Worm (Caenorhabditis elegans) whole organism, L3 larva: ENCODE data around the gene R02F11.1.
"Not testable (repeated sequence)": the region's sequence is repeated elsewhere in the genome, so short reads cannot be mapped to it uniquely, and the experiment has no call there.

ENCODE experiments used
- R02D3.7 ChIP-seq: fragments of 150-350 bp; optimal IDR thresholded peaks from 2 replicates; lab custom pipeline; 2014; ENCODE audit warnings: missing biosample characterization, missing genetic modification characterization
- ZK546.5 ChIP-seq: sonication (generic microtip); optimal IDR thresholded peaks from 2 replicates; lab custom pipeline; 2017; ENCODE audit warnings: missing biosample characterization, missing genetic modification characterization
- aly-2 ChIP-seq: fragments of 150-350 bp; optimal IDR thresholded peaks from 2 replicates; lab custom pipeline; 2014; ENCODE audit warnings: missing biosample characterization, missing genetic modification characterization
- ceh-82 ChIP-seq: fragments of 150-350 bp; optimal IDR thresholded peaks from 2 replicates; lab custom pipeline; 2014; ENCODE audit warnings: missing biosample characterization, missing genetic modification characterization
- daf-12 ChIP-seq: fragments of 150-350 bp; optimal IDR thresholded peaks from 2 replicates; lab custom pipeline; 2014; ENCODE audit warnings: missing biosample characterization, missing genetic modification reagents, missing genetic modification characterization
- egl-27 ChIP-seq: sonication (generic microtip); optimal IDR thresholded peaks from 4 replicates; lab custom pipeline; 2017; ENCODE audit warnings: missing biosample characterization, missing genetic modification reagents, missing genetic modification characterization
- egl-5 ChIP-seq: fragments of 150-350 bp; optimal IDR thresholded peaks from 2 replicates; lab custom pipeline; 2017; ENCODE audit warnings: missing biosample characterization, missing genetic modification reagents, missing genetic modification characterization, inconsistent platforms
- elt-1 ChIP-seq: fragments of 150-350 bp; optimal IDR thresholded peaks from 2 replicates; lab custom pipeline; 2014; ENCODE audit warnings: missing biosample characterization, missing genetic modification characterization
- elt-2 ChIP-seq: sonication (generic microtip); optimal IDR thresholded peaks from 2 replicates; lab custom pipeline; 2016; ENCODE audit warnings: missing genetic modification reagents, mild to moderate bottlenecking, missing genetic modification characterization, missing compliant biosample characterization
- eor-1 ChIP-seq, 2 experiments: fragments of 150-350 bp; optimal IDR thresholded peaks; 2 replicates each; lab custom pipeline; 2014 to 2018; ENCODE audit warnings: missing biosample characterization in 2 of 2, missing genetic modification characterization in 2 of 2
- fkh-10 ChIP-seq: sonication (generic microtip); optimal IDR thresholded peaks from 2 replicates; lab custom pipeline; 2017; ENCODE audit warnings: missing biosample characterization, missing genetic modification reagents, missing genetic modification characterization
- fkh-2 ChIP-seq: fragments of 150-350 bp; optimal IDR thresholded peaks from 2 replicates; lab custom pipeline; 2014; ENCODE audit warnings: missing biosample characterization, missing genetic modification reagents, missing genetic modification characterization
- fos-1 ChIP-seq: fragments of 150-350 bp; optimal IDR thresholded peaks from 2 replicates; lab custom pipeline; 2014; ENCODE audit warnings: missing biosample characterization, missing genetic modification characterization
- jun-1 ChIP-seq: fragments of 150-350 bp; optimal IDR thresholded peaks from 2 replicates; lab custom pipeline; 2014; ENCODE audit warnings: missing biosample characterization, missing genetic modification reagents, missing genetic modification characterization
- lin-15B ChIP-seq: fragments of 150-350 bp; optimal IDR thresholded peaks from 2 replicates; lab custom pipeline; 2014; ENCODE audit warnings: missing biosample characterization, missing genetic modification characterization
- lin-39 ChIP-seq: fragments of 150-350 bp; optimal IDR thresholded peaks from 2 replicates; lab custom pipeline; 2018; ENCODE audit warnings: missing biosample characterization, missing genetic modification reagents, missing genetic modification characterization
- lsy-12 ChIP-seq: sonication (generic microtip); optimal IDR thresholded peaks from 2 replicates; lab custom pipeline; 2016; ENCODE audit warnings: mild to moderate bottlenecking, missing genetic modification characterization, missing compliant biosample characterization
- mdl-1 ChIP-seq: fragments of 150-350 bp; optimal IDR thresholded peaks from 2 replicates; lab custom pipeline; 2014; ENCODE audit warnings: missing biosample characterization, missing genetic modification characterization
- nfya-1 ChIP-seq: sonication (generic microtip); optimal IDR thresholded peaks from 2 replicates; lab custom pipeline; 2017; ENCODE audit warnings: missing genetic modification characterization, mild to moderate bottlenecking, missing compliant biosample characterization, antibody characterized with exemption, moderate library complexity; ENCODE audit not compliant: insufficient read depth
- nhr-11 ChIP-seq: fragments of 150-350 bp; optimal IDR thresholded peaks from 2 replicates; lab custom pipeline; 2014; ENCODE audit warnings: missing biosample characterization, missing genetic modification characterization
- nhr-23 ChIP-seq: fragments of 150-350 bp; optimal IDR thresholded peaks from 2 replicates; lab custom pipeline; 2014; ENCODE audit warnings: missing biosample characterization, missing genetic modification reagents, missing genetic modification characterization
- nhr-237 ChIP-seq: fragments of 150-350 bp; optimal IDR thresholded peaks from 2 replicates; lab custom pipeline; 2014; ENCODE audit warnings: missing biosample characterization, missing genetic modification characterization
- nhr-28 ChIP-seq: fragments of 150-350 bp; optimal IDR thresholded peaks from 2 replicates; lab custom pipeline; 2014; ENCODE audit warnings: missing biosample characterization, missing genetic modification characterization
- nhr-43 ChIP-seq: sonication (generic microtip); optimal IDR thresholded peaks from 2 replicates; lab custom pipeline; 2016; ENCODE audit warnings: mild to moderate bottlenecking, missing genetic modification characterization, missing compliant biosample characterization; ENCODE audit not compliant: poor library complexity, severe bottlenecking
- nhr-67 ChIP-seq: fragments of 150-350 bp; optimal IDR thresholded peaks from 2 replicates; lab custom pipeline; 2014; ENCODE audit warnings: missing biosample characterization, missing genetic modification characterization
- nhr-76 ChIP-seq: fragments of 150-350 bp; sonication (generic microtip); optimal IDR thresholded peaks from 5 replicates; lab custom pipeline; 2014; ENCODE audit warnings: missing biosample characterization, missing genetic modification characterization
- nhr-77 ChIP-seq: fragments of 150-350 bp; optimal IDR thresholded peaks from 2 replicates; lab custom pipeline; 2014; ENCODE audit warnings: missing biosample characterization, missing genetic modification characterization
- pha-4 ChIP-seq: fragments of 150-350 bp; optimal IDR thresholded peaks from 2 replicates; lab custom pipeline; 2014; ENCODE audit warnings: missing biosample characterization, missing genetic modification reagents, missing genetic modification characterization
- pqm-1 ChIP-seq: fragments of 150-350 bp; optimal IDR thresholded peaks from 2 replicates; lab custom pipeline; 2017; ENCODE audit warnings: missing biosample characterization, missing genetic modification characterization, inconsistent platforms
- sea-2 ChIP-seq: fragments of 150-350 bp; sonication (generic microtip); optimal IDR thresholded peaks from 4 replicates; lab custom pipeline; 2014; ENCODE audit warnings: missing biosample characterization, missing genetic modification reagents, missing genetic modification characterization
- skn-1 ChIP-seq: fragments of 150-350 bp; optimal IDR thresholded peaks from 2 replicates; lab custom pipeline; 2014; ENCODE audit warnings: missing biosample characterization, missing genetic modification characterization
- snpc-4 ChIP-seq: fragments of 150-350 bp; optimal IDR thresholded peaks from 2 replicates; lab custom pipeline; 2014; ENCODE audit warnings: missing biosample characterization, missing genetic modification characterization
- tbx-2 ChIP-seq: sonication (generic microtip); optimal IDR thresholded peaks from 2 replicates; lab custom pipeline; 2016; ENCODE audit warnings: mild to moderate bottlenecking, missing genetic modification characterization, missing compliant biosample characterization
- unc-62 ChIP-seq: fragments of 150-350 bp; sonication (generic microtip); optimal IDR thresholded peaks from 4 replicates; lab custom pipeline; 2014; ENCODE audit warnings: missing biosample characterization, missing genetic modification reagents, missing genetic modification characterization
- zag-1 ChIP-seq: fragments of 150-350 bp; optimal IDR thresholded peaks from 2 replicates; lab custom pipeline; 2014; ENCODE audit warnings: missing biosample characterization, missing genetic modification characterization
- ztf-11 ChIP-seq: fragments of 150-350 bp; optimal IDR thresholded peaks from 2 replicates; lab custom pipeline; 2014; ENCODE audit warnings: missing biosample characterization, missing genetic modification characterization
- ztf-4 ChIP-seq: fragments of 150-350 bp; optimal IDR thresholded peaks from 2 replicates; lab custom pipeline; 2014; ENCODE audit warnings: missing biosample characterization, missing genetic modification characterization

R02F11.1 gene

DNA sequence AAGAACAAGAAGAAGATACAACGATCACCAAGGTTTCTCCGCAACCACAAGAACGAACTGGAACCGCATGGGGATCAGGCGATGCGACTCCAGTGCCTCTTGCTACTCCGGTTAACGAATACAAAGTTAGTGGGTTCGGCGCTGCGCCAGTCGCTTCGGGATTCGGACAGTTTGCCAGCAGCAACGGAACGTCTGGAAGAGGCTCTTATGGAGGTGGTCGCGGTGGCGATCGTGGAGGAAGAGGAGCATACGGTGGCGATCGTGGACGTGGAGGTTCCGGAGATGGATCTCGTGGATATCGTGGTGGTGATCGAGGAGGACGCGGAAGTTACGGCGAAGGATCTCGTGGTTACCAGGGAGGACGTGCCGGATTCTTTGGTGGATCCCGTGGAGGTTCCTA lies 42.9 kb upstream of the R02F11.1 start:
- TF ChIP-seq snpc-4 (no peak), daf-12 (tag; lab: Kevin White, UChicago) (no peak), mdl-1 (no peak), fos-1 (no peak), skn-1 (tag; lab: Kevin White, UChicago) (no peak), nhr-67 (tag; lab: Kevin White, UChicago) (no peak), nhr-43 (no peak), lin-15B (tag; lab: Kevin White, UChicago) (no peak), pqm-1 (tag; lab: Kevin White, UChicago) (no peak), aly-2 (no peak), elt-2 (tag; lab: Kevin White, UChicago) (no peak), sea-2 (no peak)

DNA sequence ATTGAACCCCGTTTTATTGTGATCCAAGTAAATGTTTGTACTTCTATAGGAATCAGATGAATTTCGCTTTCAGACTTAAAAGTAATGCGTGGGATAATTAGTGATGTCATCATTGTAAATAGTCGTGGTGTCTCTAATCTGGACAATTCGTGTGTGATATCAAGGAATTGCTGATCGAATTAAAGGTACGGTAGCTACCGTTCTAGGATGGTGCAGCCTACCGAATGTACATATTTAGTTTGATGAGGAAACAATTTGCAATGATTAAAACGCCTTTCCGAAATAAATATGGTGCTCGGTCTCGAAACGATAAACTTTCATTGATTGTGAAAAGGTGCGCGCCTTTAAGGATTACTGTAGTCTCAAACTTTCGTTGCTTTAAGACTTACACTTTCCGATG lies 42.4 kb upstream of the R02F11.1 start:
- TF ChIP-seq eor-1 (tag; optimal IDR thresholded peaks at IDR 0.05; lab: Kevin White, UChicago) (no peak), nhr-11 (tag; lab: Kevin White, UChicago) (no peak), elt-1 (no peak), nhr-28 (tag; lab: Kevin White, UChicago) (no peak), jun-1 (tag; lab: Kevin White, UChicago) (no peak)

DNA sequence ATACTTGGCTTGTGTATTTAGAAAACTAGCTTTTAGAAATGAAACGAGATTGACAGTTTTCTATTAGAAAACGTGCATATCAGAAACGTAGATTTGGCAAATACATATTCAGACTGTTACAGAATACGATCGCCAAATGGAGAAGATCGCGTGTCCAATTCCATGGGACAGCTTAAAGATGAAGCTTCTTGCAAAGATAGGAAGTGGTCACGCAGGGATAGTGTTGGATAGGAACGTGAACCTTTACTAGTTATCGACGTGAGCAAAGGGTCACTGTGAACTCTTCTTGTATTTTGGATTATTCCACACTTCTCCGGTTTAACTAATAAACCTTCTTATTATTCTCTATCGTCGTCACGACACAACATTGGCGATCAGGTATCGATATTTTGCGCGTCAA lies 40.2 kb upstream of the R02F11.1 start, which contains the start of gene bgnt-1.4:
bgnt-1.4 (plus strand) TSS at position 301 of the 400 bp plus-strand sequence.
- TF ChIP-seq snpc-4; nhr-77 (tag; lab: Kevin White, UChicago); mdl-1: not testable (repeated sequence)

DNA sequence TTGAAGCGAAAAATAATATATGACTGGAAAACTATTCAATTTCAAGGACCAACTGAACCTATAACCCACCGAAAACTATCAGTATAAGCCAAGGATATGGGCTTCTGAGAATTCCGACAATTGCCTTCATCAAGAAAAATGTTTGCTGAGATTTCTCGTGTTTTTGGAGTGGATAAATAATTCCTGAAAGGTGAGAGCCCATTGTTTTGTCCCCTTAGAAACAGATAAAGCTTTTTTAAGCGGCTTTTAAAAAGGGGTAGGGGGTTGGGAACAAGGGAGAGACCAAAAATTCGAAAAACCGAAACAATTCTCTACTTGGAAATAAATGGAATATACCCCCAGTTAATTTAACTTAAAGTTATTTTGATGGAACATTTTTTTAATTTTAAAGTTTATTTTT lies 34.4 kb upstream of the R02F11.1 start, which contains the start of gene C18G1.8:
C18G1.8 (minus strand) TSS at position 101 of the 400 bp plus-strand sequence.
- TF ChIP-seq ztf-4 (tag; lab: Kevin White, UChicago) (no peak), fkh-10 (GFP tag; lab: Kevin White, UChicago) (no peak), skn-1 (tag; lab: Kevin White, UChicago) (no peak), R02D3.7 (tag; lab: Kevin White, UChicago) (no peak), pha-4 (tag; lab: Kevin White, UChicago) (no peak), elt-1 (no peak), nhr-77 (tag; lab: Kevin White, UChicago) (no peak), snpc-4 (no peak), nhr-237 (tag; lab: Kevin White, UChicago) (no peak), lin-15B (tag; lab: Kevin White, UChicago) (no peak), nfya-1 (tag; lab: Kevin White, UChicago) (no peak), nhr-23 (no peak), ZK546.5 (tag; lab: Kevin White, UChicago) (no peak), fkh-2 (tag; lab: Kevin White, UChicago) (no peak), nhr-76 (tag; lab: Kevin White, UChicago) (no peak), nhr-67 (tag; lab: Kevin White, UChicago) (no peak), tbx-2 (tag; lab: Kevin White, UChicago) (no peak)

DNA sequence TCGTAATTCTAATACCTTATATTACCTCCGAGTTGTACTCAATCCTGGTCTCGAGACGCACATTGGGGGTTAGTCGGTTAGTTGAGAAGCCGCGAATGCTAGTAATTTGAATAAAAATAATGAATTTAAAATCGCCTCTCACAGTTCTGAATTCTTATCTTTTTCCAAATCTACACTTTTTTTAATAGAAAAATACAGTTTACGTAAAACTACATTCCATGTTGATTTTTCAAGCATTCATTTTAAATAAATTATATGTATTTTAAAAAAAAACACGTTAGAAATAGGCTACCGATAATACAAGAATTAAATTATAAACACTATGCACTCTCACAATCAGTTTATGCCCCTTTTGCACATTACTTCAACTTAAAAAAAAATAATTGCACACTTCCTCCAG lies 31.3 kb upstream of the R02F11.1 start, which contains the start of gene C18G1.9:
C18G1.9 (minus strand) TSS at position 101 of the 400 bp plus-strand sequence.
- TF ChIP-seq unc-62, result no peak
- TF ChIP-seq egl-27, result no peak
- TF ChIP-seq ztf-11 (tag; lab: Kevin White, UChicago), result no peak
- no peak for TF ChIP-seq zag-1 (tag; lab: Kevin White, UChicago)
- TF ChIP-seq lin-15B (tag; lab: Kevin White, UChicago), result no peak
- no peak for TF ChIP-seq elt-2 (tag; lab: Kevin White, UChicago)
- TF ChIP-seq lin-39, result no peak
- no peak for TF ChIP-seq egl-5
- no peak for TF ChIP-seq ZK546.5 (tag; lab: Kevin White, UChicago)
- TF ChIP-seq lsy-12 (tag; lab: Kevin White, UChicago), result no peak
- TF ChIP-seq ceh-82 (tag; lab: Kevin White, UChicago), result no peak
- TF ChIP-seq snpc-4, result no peak
